Worm (Caenorhabditis elegans): ENCODE results near the gene dhs-16.
A peak's percentile ranks its signal among the peaks of the same experiment; 100 is the strongest.

Gene dhs-16

ce11 chrV:5983380-5983779, at the start of gene dhs-16:
Gene dhs-16 (plus strand): TSS chrV:5983745.
- TF ChIP-seq elt-2 (tag; optimal IDR thresholded peaks at IDR 0.05) (no peak), K09A11.1 (tag; optimal IDR thresholded peaks at IDR 0.05; ENCODE audit: insufficient read depth) (no peak), ets-4 (tag; optimal IDR thresholded peaks at IDR 0.05) (no peak), ceh-34 (tag; optimal IDR thresholded peaks at IDR 0.05) (no peak), pha-2 (tag; optimal IDR thresholded peaks at IDR 0.05) (no peak), pag-3 (tag; optimal IDR thresholded peaks at IDR 0.05; ENCODE audit: borderline replicate concordance) (no peak), C38D4.7 (GFP tag; optimal IDR thresholded peaks at IDR 0.05) (no peak), fkh-6 (tag; optimal IDR thresholded peaks at IDR 0.05) (no peak), ceh-48 (tag; optimal IDR thresholded peaks at IDR 0.05) (no peak), hlh-15 (tag; optimal IDR thresholded peaks at IDR 0.05) (no peak), unc-3 (GFP tag; conservative IDR thresholded peaks at IDR 0.05) (no peak), unc-3 (tag; optimal IDR thresholded peaks at IDR 0.05) (no peak), hlh-8 (tag; optimal IDR thresholded peaks at IDR 0.05) (no peak), syd-9 (tag; optimal IDR thresholded peaks at IDR 0.05) (no peak)

- TF ChIP-seq sox-4 (tag; optimal IDR thresholded peaks at IDR 0.05) (no peak), ceh-9 (tag; optimal IDR thresholded peaks at IDR 0.05) (no peak), che-1 (tag; optimal IDR thresholded peaks at IDR 0.05) (no peak), ceh-31 (tag; optimal IDR thresholded peaks at IDR 0.05) (no peak), C08G9.2 (tag; optimal IDR thresholded peaks at IDR 0.05) (no peak), C38D4.7 (GFP tag; optimal IDR thresholded peaks at IDR 0.05) (no peak), unc-3 (GFP tag; conservative IDR thresholded peaks at IDR 0.05) (no peak), unc-3 (tag; optimal IDR thresholded peaks at IDR 0.05) (no peak), ceh-30 (tag; optimal IDR thresholded peaks at IDR 0.05) (no peak), hlh-6 (tag; optimal IDR thresholded peaks at IDR 0.05) (no peak), lin-11 (tag; optimal IDR thresholded peaks at IDR 0.05) (no peak), ceh-19 (GFP tag; optimal IDR thresholded peaks at IDR 0.05) (no peak), pag-3 (tag; optimal IDR thresholded peaks at IDR 0.05; ENCODE audit: borderline replicate concordance) (no peak), K02D7.2 (tag; optimal IDR thresholded peaks at IDR 0.05) (no peak), mec-3 (tag; optimal IDR thresholded peaks at IDR 0.05; ENCODE audit: borderline replicate concordance) (no peak), ztf-16 (tag; optimal IDR thresholded peaks at IDR 0.05) (no peak), ceh-22 (tag; optimal IDR thresholded peaks at IDR 0.05) (no peak)
Measured at ce11 chrV:5936691-5937090, 46.9 kb upstream of the dhs-16 start, which contains the start of the genes M03F8.5 and M03F8.7. Gene M03F8.5 (minus strand): TSS chrV:5936791. Gene M03F8.7 (plus strand): TSS chrV:5936939.

- TF ChIP-seq ceh-24 (tag; optimal IDR thresholded peaks at IDR 0.05) (no peak), nfya-1 (tag; optimal IDR thresholded peaks at IDR 0.05) (peak; percentile 42), pat-9 (tag; optimal IDR thresholded peaks at IDR 0.05) (no peak)
Measured at ce11 chrV:5939503-5940072, 44.0 kb upstream of the dhs-16 start, which contains the start of gene syf-3. Gene syf-3 (plus strand): TSS chrV:5940022.

ce11 chrV:5943167-5943566, 40.4 kb upstream of the dhs-16 start, which contains the start of gene pst-1:
Gene pst-1 (plus strand): TSS chrV:5943467.
- TF ChIP-seq pag-3 (tag; optimal IDR thresholded peaks at IDR 0.05; ENCODE audit: borderline replicate concordance) (no peak), ceh-31 (tag; optimal IDR thresholded peaks at IDR 0.05) (no peak), odd-2 (tag; optimal IDR thresholded peaks at IDR 0.05) (no peak), sdc-2 (tag; optimal IDR thresholded peaks at IDR 0.05) (no peak), lim-6 (tag; optimal IDR thresholded peaks at IDR 0.05) (no peak), hlh-8 (tag; optimal IDR thresholded peaks at IDR 0.05) (no peak), ztf-16 (tag; optimal IDR thresholded peaks at IDR 0.05) (no peak), Y22D7AL.16 (tag; optimal IDR thresholded peaks at IDR 0.05) (no peak), sox-4 (tag; optimal IDR thresholded peaks at IDR 0.05) (no peak), C08G9.2 (tag; optimal IDR thresholded peaks at IDR 0.05) (no peak), ceh-9 (tag; optimal IDR thresholded peaks at IDR 0.05) (no peak), ahr-1 (tag; optimal IDR thresholded peaks at IDR 0.05) (no peak), hlh-6 (tag; optimal IDR thresholded peaks at IDR 0.05) (no peak), dve-1 (tag; optimal IDR thresholded peaks at IDR 0.05) (no peak)
